Worm (Caenorhabditis elegans) whole organism, young adult: ENCODE measurements around the gene cul-1.

Source experiments
- F10E7.11 ChIP-seq: sonication (generic microtip); optimal IDR thresholded peaks from 2 replicates; lab custom pipeline; 2017; ENCODE audit warnings: mild to moderate bottlenecking, missing genetic modification characterization, moderate library complexity, missing compliant biosample characterization
- F33H1.4 ChIP-seq: fragments of 200-800 bp; sonication (Bioruptor generic); IDR thresholded peaks from 2 replicates; pipeline ENCODE4 v1.3.6; 2022; ENCODE audit warnings: missing genetic modification reagents, missing genetic modification characterization, missing compliant biosample characterization
- F37B4.10 ChIP-seq: fragments of 200-800 bp; sonication (Bioruptor generic); IDR thresholded peaks from 2 replicates; pipeline ENCODE4 v1.3.6; 2022; ENCODE audit warnings: missing genetic modification characterization, missing compliant biosample characterization
- F57A8.1 ChIP-seq: fragments of 200-800 bp; sonication (Bioruptor generic); optimal IDR thresholded peaks from 2 replicates; lab custom pipeline; 2018; ENCODE audit warnings: mild to moderate bottlenecking, missing genetic modification characterization, moderate library complexity, missing compliant biosample characterization
- K12H6.12 ChIP-seq: fragments of 200-800 bp; sonication (Bioruptor generic); optimal IDR thresholded peaks from 2 replicates; lab custom pipeline; 2018; ENCODE audit warnings: mild to moderate bottlenecking, missing genetic modification characterization, missing compliant biosample characterization
- Y79H2A.3 ChIP-seq: fragments of 200-800 bp; sonication (Bioruptor generic); conservative IDR thresholded peaks from 2 replicates; pipeline ENCODE4 v1.3.6; 2022; ENCODE audit warnings: missing genetic modification reagents, missing genetic modification characterization, missing compliant biosample characterization
- aptf-2 ChIP-seq: fragments of 200-800 bp; sonication (Bioruptor generic); conservative IDR thresholded peaks from 2 replicates; pipeline ENCODE4 v1.3.6; 2022; ENCODE audit warnings: missing genetic modification reagents, missing genetic modification characterization, missing compliant biosample characterization
- athp-1 ChIP-seq: sonication (generic microtip); optimal IDR thresholded peaks from 2 replicates; lab custom pipeline; 2017; ENCODE audit warnings: mild to moderate bottlenecking, missing genetic modification characterization, missing compliant biosample characterization
- attf-6 ChIP-seq: fragments of 200-800 bp; sonication (Bioruptor generic); IDR thresholded peaks from 2 replicates; pipeline ENCODE4 v1.3.6; 2022; ENCODE audit warnings: missing genetic modification reagents, missing genetic modification characterization, missing compliant biosample characterization
- cebp-1 ChIP-seq, 2 experiments: fragments of 200-800 bp in 1 of 2; sonication (Bioruptor generic) in 1 of 2; sonication (generic microtip) in 1 of 2; IDR thresholded peaks in 1 of 2; optimal IDR thresholded peaks in 1 of 2; 2 replicates each; pipeline versions ENCODE4 v1.3.6 to Lab custom; 2017 to 2022; ENCODE audit warnings: missing compliant biosample characterization in 2 of 2, missing genetic modification characterization in 2 of 2, mild to moderate bottlenecking in 1 of 2, missing genetic modification reagents in 1 of 2, moderate library complexity in 1 of 2
- cebp-2 ChIP-seq: fragments of 200-800 bp; sonication (Bioruptor generic); IDR thresholded peaks from 2 replicates; pipeline ENCODE4 v1.3.6; 2022; ENCODE audit warnings: missing genetic modification characterization, missing compliant biosample characterization
- ceh-58 ChIP-seq: fragments of 200-800 bp; sonication (Bioruptor generic); IDR thresholded peaks from 2 replicates; pipeline ENCODE4 v1.3.6; 2022; ENCODE audit warnings: missing genetic modification characterization, missing compliant biosample characterization
- ceh-91 ChIP-seq: fragments of 200-800 bp; sonication (Bioruptor generic); IDR thresholded peaks from 2 replicates; pipeline ENCODE4 v1.3.6; 2022; ENCODE audit warnings: missing genetic modification reagents, missing genetic modification characterization, missing compliant biosample characterization
- fkh-3 ChIP-seq: sonication (generic microtip); optimal IDR thresholded peaks from 2 replicates; lab custom pipeline; 2016; ENCODE audit warnings: mild to moderate bottlenecking, missing genetic modification characterization, missing compliant biosample characterization
- hsf-1 ChIP-seq: fragments of 200-800 bp; sonication (Bioruptor generic); IDR thresholded peaks from 2 replicates; pipeline ENCODE4 v1.3.6; 2022; ENCODE audit warnings: missing genetic modification reagents, missing genetic modification characterization, missing compliant biosample characterization
- lag-1 ChIP-seq: fragments of 200-800 bp; sonication (Bioruptor generic); IDR thresholded peaks from 2 replicates; pipeline ENCODE4 v1.3.6; 2022; ENCODE audit warnings: missing genetic modification reagents, missing genetic modification characterization, missing compliant biosample characterization
- let-607 ChIP-seq, 2 experiments: fragments of 200-800 bp in 1 of 2; sonication (Bioruptor generic) in 1 of 2; sonication (generic microtip) in 1 of 2; optimal IDR thresholded peaks; 2 replicates each; lab custom pipeline; 2016 to 2018; ENCODE audit warnings: mild to moderate bottlenecking in 2 of 2, missing compliant biosample characterization in 2 of 2, missing genetic modification characterization in 2 of 2, moderate library complexity in 2 of 2, missing genotype in 1 of 2
- lsy-27 ChIP-seq: sonication (generic microtip); optimal IDR thresholded peaks from 2 replicates; lab custom pipeline; 2017; ENCODE audit warnings: missing genetic modification characterization, mild to moderate bottlenecking, missing compliant biosample characterization, antibody characterized with exemption, missing genotype, borderline replicate concordance; ENCODE audit not compliant: insufficient read depth
- madf-3 ChIP-seq: fragments of 200-800 bp; sonication (Bioruptor generic); IDR thresholded peaks from 2 replicates; pipeline ENCODE4 v1.3.6; 2022; ENCODE audit warnings: missing genetic modification reagents, missing genetic modification characterization, missing compliant biosample characterization
- madf-6 ChIP-seq: fragments of 200-800 bp; sonication (Bioruptor generic); IDR thresholded peaks from 2 replicates; pipeline ENCODE4 v1.3.6; 2022; ENCODE audit warnings: missing genetic modification reagents, missing genetic modification characterization, missing compliant biosample characterization
- nfyb-1 ChIP-seq: fragments of 200-800 bp; sonication (Bioruptor generic); IDR thresholded peaks from 2 replicates; pipeline ENCODE4 v1.3.6; 2022; ENCODE audit warnings: missing genetic modification reagents, missing genetic modification characterization, missing compliant biosample characterization
- nhr-120 ChIP-seq: fragments of 200-800 bp; sonication (Bioruptor generic); IDR thresholded peaks from 2 replicates; pipeline ENCODE4 v1.3.6; 2022; ENCODE audit warnings: missing genetic modification characterization, missing compliant biosample characterization
- nhr-27 ChIP-seq: fragments of 200-800 bp; sonication (Bioruptor generic); optimal IDR thresholded peaks from 2 replicates; lab custom pipeline; 2018; ENCODE audit warnings: mild to moderate bottlenecking, missing genetic modification characterization, moderate library complexity, missing compliant biosample characterization
- nhr-80 ChIP-seq: sonication (generic microtip); optimal IDR thresholded peaks from 2 replicates; lab custom pipeline; 2016; ENCODE audit warnings: missing genetic modification characterization, missing compliant biosample characterization
- rcor-1 ChIP-seq: fragments of 200-800 bp; sonication (Bioruptor generic); IDR thresholded peaks from 2 replicates; pipeline ENCODE4 v1.3.6; 2022; ENCODE audit warnings: missing genetic modification reagents, missing genetic modification characterization, missing compliant biosample characterization
- rpc-1 ChIP-seq, 2 experiments: fragments of 150-350 bp in 1 of 2; sonication (generic microtip) in 1 of 2; optimal IDR thresholded peaks; 2 replicates each; lab custom pipeline; 2014 to 2018; ENCODE audit warnings: missing biosample characterization in 1 of 2, missing genetic modification characterization in 1 of 2, missing genetic modification reagents in 1 of 2, missing genotype in 1 of 2
- sdz-38 ChIP-seq: sonication (generic microtip); optimal IDR thresholded peaks from 2 replicates; lab custom pipeline; 2016; ENCODE audit warnings: missing genotype, missing genetic modification characterization, missing compliant biosample characterization
- snpc-4 ChIP-seq, 5 experiments: fragments of 150-350 bp in 1 of 5; sonication (generic microtip) in 4 of 5; optimal IDR thresholded peaks; 2 replicates each; lab custom pipeline; 2014 to 2018; ENCODE audit warnings: missing genetic modification characterization in 5 of 5, missing biosample characterization in 3 of 5, antibody characterized with exemption in 2 of 5, mild to moderate bottlenecking in 2 of 5, missing compliant biosample characterization in 2 of 5, missing genotype in 2 of 5, moderate library complexity in 2 of 5, missing genetic modification reagents in 1 of 5
- sptf-2 ChIP-seq: fragments of 200-800 bp; sonication (Bioruptor generic); optimal IDR thresholded peaks from 2 replicates; lab custom pipeline; 2018; ENCODE audit warnings: mild to moderate bottlenecking, missing genetic modification characterization, missing compliant biosample characterization
- tbx-9 ChIP-seq: sonication (generic microtip); optimal IDR thresholded peaks from 2 replicates; lab custom pipeline; 2016; ENCODE audit warnings: borderline replicate concordance, missing genetic modification characterization, inconsistent platforms, missing compliant biosample characterization
- unc-62 ChIP-seq: fragments of 150-350 bp; optimal IDR thresholded peaks from 2 replicates; lab custom pipeline; 2014; ENCODE audit warnings: missing biosample characterization, missing genetic modification reagents, missing genetic modification characterization

The cul-1 gene

DNA sequence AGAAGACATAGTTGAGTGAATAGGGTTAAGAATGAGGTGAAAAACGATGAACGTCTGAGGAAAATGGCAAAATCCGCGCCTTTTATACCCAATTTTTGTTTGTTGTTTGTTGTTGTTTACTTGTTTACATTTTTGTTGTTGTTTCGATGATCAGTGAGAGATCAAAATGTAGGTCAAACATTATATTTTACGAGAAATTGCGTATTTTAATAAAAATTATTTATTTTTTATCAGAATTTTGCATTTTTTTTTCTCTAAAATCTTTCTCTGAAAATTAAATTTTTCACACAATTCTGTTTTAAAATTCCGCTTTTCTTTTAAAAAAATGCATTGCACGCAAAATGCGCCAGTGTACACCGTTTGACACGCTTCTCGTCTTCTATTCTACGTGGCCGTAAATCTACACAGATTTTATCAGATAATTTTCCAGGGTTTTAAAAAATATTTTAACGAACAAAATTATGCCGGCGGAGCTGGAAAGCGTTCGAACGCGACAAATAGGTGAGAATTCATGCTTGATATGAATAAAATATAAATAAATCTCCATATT, 35.7 kb downstream of the cul-1 start, which contains the start of the genes sip-1 and sly-1 (continued):
- peak; percentile 87 for TF ChIP-seq ceh-91 (GFP tag; lab: Robert Waterston, UW)
- no peak for TF ChIP-seq cebp-2 (GFP tag; lab: Robert Waterston, UW)
- TF ChIP-seq lag-1, result no peak
- TF ChIP-seq let-607 (tag; optimal IDR thresholded peaks at IDR 0.05; lab: Kevin White, UChicago), result peak; percentile 32 to 84
- no peak for TF ChIP-seq rpc-1 (optimal IDR thresholded peaks at IDR 0.05; lab: Kevin White, UChicago)
- TF ChIP-seq rpc-1 (tag; optimal IDR thresholded peaks at IDR 0.05; lab: Kevin White, UChicago), result no peak
- TF ChIP-seq F37B4.10 (GFP tag; lab: Robert Waterston, UW), result no peak
- TF ChIP-seq rcor-1, result 0 out of 2 replicates have a peak, but pooled peaks have one; percentile 23
- TF ChIP-seq snpc-4 (GFP tag; optimal IDR thresholded peaks at IDR 0.05; lab: Kevin White, UChicago), result no peak
- peak in 2 of 4 experiments; percentile 13 to 68 for TF ChIP-seq snpc-4 (tag; optimal IDR thresholded peaks at IDR 0.05; lab: Kevin White, UChicago)
- peak; percentile 91 for TF ChIP-seq madf-6
- no peak for TF ChIP-seq cebp-1 (GFP tag; IDR thresholded peaks at IDR 0.05; lab: Robert Waterston, UW)
- peak; percentile 25 for TF ChIP-seq cebp-1 (tag; optimal IDR thresholded peaks at IDR 0.05; lab: Kevin White, UChicago)
- TF ChIP-seq hsf-1, result peak; percentile 74; the same call in 1 of the 2 replicates

DNA sequence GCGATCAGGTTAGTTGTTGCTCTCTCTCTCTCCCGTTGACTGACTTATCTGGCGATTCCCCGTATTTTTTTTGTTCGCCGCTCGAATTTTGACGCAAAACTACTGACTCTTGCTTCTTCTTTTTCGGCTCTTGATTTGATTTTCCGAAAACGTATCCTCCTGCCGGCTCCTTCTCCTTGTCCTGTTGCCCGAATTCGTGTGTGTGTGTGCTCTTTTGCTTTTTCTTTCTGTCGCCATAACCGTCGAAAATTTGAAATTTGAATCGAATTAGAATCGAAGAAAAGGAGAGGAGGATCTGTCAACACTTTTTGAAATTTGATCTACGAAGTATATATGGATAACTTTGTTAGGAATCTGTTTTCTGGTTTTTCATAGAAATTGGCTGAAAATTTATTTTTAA, 41.5 kb downstream of the cul-1 start:
- TF ChIP-seq tbx-9 (no peak), unc-62 (GFP tag; lab: Kevin White, UChicago) (no peak), nhr-120 (GFP tag; lab: Robert Waterston, UW) (no peak), attf-6 (GFP tag; lab: Robert Waterston, UW) (no peak), nhr-27 (tag; lab: Kevin White, UChicago) (no peak), F33H1.4 (GFP tag; lab: Robert Waterston, UW) (no peak)

DNA sequence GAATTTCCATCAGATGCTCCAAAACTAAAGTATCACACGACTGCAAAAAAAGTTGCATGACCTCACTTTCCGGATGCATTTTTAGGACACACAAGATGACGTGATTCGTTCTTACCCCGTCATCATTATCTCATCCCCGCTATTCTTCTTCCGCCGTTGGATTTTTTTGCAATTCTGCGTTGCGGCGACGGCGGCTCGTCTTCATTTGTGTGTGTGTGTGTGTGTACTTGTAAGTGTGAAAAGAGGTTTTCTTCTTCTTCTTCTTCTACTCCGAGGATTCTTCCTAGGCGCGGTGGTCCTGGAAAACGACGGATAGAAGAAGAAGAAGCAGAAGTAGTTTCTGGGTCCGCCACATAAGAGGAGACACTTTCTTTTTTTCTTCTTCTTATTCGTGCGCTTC, 44.7 kb downstream of the cul-1 start:
- TF ChIP-seq F57A8.1 (no peak), aptf-2 (no peak), let-607 (tag; optimal IDR thresholded peaks at IDR 0.05; lab: Kevin White, UChicago) (no peak), sptf-2 (GFP tag; lab: Kevin White, UChicago) (no peak), Y79H2A.3 (no peak)

DNA sequence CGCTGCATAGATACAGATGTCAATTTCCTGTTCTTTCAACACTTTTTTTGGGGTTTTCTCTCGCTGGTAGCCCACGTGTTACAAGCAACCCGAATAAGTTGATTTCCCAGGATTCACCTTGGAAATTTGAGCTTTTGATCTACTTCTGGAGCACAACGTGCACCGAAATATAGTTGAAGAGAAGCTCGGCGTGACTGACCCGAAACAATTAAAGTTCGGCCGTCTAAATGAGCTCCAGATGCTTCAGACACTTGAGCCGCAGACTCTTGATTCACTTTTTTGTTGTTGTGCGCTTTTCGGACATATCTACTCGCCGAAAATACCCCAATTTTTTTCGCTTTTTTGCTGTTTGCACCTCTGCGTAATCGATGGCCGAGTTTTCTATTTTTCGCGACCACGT, 47.8 kb downstream of the cul-1 start:
- no peak for TF ChIP-seq ceh-91 (GFP tag; lab: Robert Waterston, UW)
- TF ChIP-seq nfyb-1 (GFP tag; lab: Robert Waterston, UW), result 0 out of 2 replicates have a peak, but pooled peaks have one; percentile 51

DNA sequence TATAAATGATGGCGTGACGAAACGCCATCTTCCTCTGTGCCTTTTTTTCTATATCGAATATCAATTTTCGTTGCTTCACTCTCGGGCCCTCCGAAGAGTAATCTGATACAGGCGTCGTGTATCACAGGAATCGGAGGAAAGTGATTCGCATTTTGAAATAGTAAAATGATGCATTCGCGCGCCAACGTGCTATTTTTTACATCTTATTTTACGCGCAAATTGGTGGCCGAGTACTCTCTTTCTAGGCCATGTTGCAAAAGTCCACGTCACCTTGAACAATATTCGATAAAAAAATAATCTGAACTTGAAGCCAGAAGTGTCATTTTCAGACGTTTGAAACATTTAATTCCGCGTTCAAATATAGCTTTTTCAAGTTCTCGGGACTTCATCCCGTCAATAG, 48.6 kb downstream of the cul-1 start:
- no peak for TF ChIP-seq F37B4.10 (GFP tag; lab: Robert Waterston, UW)
- no peak for TF ChIP-seq nhr-80 (tag; lab: Kevin White, UChicago)
- no peak for TF ChIP-seq F33H1.4 (GFP tag; lab: Robert Waterston, UW)
- no peak for TF ChIP-seq sptf-2 (GFP tag; lab: Kevin White, UChicago)
- TF ChIP-seq sdz-38 (tag; lab: Kevin White, UChicago), result no peak
- no peak for TF ChIP-seq K12H6.12 (tag; lab: Kevin White, UChicago)
- no peak for TF ChIP-seq madf-3 (GFP tag; lab: Robert Waterston, UW)
- TF ChIP-seq lsy-27 (tag; lab: Kevin White, UChicago), result no peak
- no peak for TF ChIP-seq athp-1 (tag; lab: Kevin White, UChicago)
- TF ChIP-seq fkh-3 (tag; lab: Kevin White, UChicago), result no peak
- no peak for TF ChIP-seq F10E7.11 (tag; lab: Kevin White, UChicago)
- no peak for TF ChIP-seq ceh-58 (GFP tag; lab: Robert Waterston, UW)
